Worm (Caenorhabditis elegans): Measurements from ENCODE around the gene F27E5.8.

The F27E5.8 gene

ce11 chrII:10131760-10132159 is 4.5 kb upstream of the F27E5.8 start, which contains the start of gene F27E5.5:
F27E5.5 (minus strand) TSS chrII:10131860.
- no peak for TF ChIP-seq cog-1 (tag; optimal IDR thresholded peaks at IDR 0.05)
- TF ChIP-seq ztf-23 (GFP tag; IDR thresholded peaks at IDR 0.05): no peak
- no peak for TF ChIP-seq ref-1 (GFP tag; conservative IDR thresholded peaks at IDR 0.05)
- no peak for TF ChIP-seq flt-1 (GFP tag; IDR thresholded peaks at IDR 0.05)
- no peak for TF ChIP-seq T22C8.4 (GFP tag; IDR thresholded peaks at IDR 0.05)
- TF ChIP-seq tab-1 (GFP tag; IDR thresholded peaks at IDR 0.05): no peak

ce11 chrII:10122465-10122864 is 4.8 kb downstream of the F27E5.8 start, which contains the start of gene F27E5.7:
F27E5.7 (plus strand) TSS chrII:10122765.
- no peak for TF ChIP-seq ref-1 (GFP tag; conservative IDR thresholded peaks at IDR 0.05)
- TF ChIP-seq T22C8.4 (GFP tag; IDR thresholded peaks at IDR 0.05): no peak
- TF ChIP-seq ztf-23 (GFP tag; IDR thresholded peaks at IDR 0.05): no peak
- TF ChIP-seq flt-1 (GFP tag; IDR thresholded peaks at IDR 0.05): no peak
- no peak for TF ChIP-seq klf-2 (GFP tag; conservative IDR thresholded peaks at IDR 0.05)
- TF ChIP-seq cog-1 (tag; optimal IDR thresholded peaks at IDR 0.05): no peak

ce11 chrII:10121725-10122124 is 5.6 kb downstream of the F27E5.8 start, which contains the start of gene lov-1:
lov-1 (minus strand) TSS chrII:10121825.
- TF ChIP-seq ztf-23 (GFP tag; IDR thresholded peaks at IDR 0.05): no peak
- no peak for TF ChIP-seq T22C8.4 (GFP tag; IDR thresholded peaks at IDR 0.05)
- no peak for TF ChIP-seq med-1 (GFP tag; optimal IDR thresholded peaks at IDR 0.05; ENCODE audit: insufficient read depth)
- no peak for TF ChIP-seq klf-2 (GFP tag; conservative IDR thresholded peaks at IDR 0.05)
- TF ChIP-seq flt-1 (GFP tag; IDR thresholded peaks at IDR 0.05): no peak
- no peak for TF ChIP-seq cog-1 (tag; optimal IDR thresholded peaks at IDR 0.05)
- TF ChIP-seq ztf-29 (GFP tag; IDR thresholded peaks at IDR 0.05): no peak
- no peak for TF ChIP-seq ref-1 (GFP tag; conservative IDR thresholded peaks at IDR 0.05)
- no peak for TF ChIP-seq tab-1 (GFP tag; IDR thresholded peaks at IDR 0.05)

ce11 chrII:10116690-10117089 is 10.6 kb downstream of the F27E5.8 start:
- TF ChIP-seq flt-1 (GFP tag; IDR thresholded peaks at IDR 0.05): no peak
- TF ChIP-seq ztf-23 (GFP tag; IDR thresholded peaks at IDR 0.05): no peak
- no peak for TF ChIP-seq ztf-29 (GFP tag; IDR thresholded peaks at IDR 0.05)

ce11 chrII:10108377-10108776 is 18.9 kb downstream of the F27E5.8 start, which contains the start of the genes ZK945.7 and ZK945.8:
ZK945.7 (minus strand) TSS chrII:10108477.
ZK945.8 (plus strand) TSS chrII:10108651.
- no peak for TF ChIP-seq ztf-23 (GFP tag; IDR thresholded peaks at IDR 0.05)
- no peak for TF ChIP-seq tab-1 (GFP tag; IDR thresholded peaks at IDR 0.05)
- TF ChIP-seq klf-2 (GFP tag; conservative IDR thresholded peaks at IDR 0.05): no peak
- TF ChIP-seq med-1 (GFP tag; optimal IDR thresholded peaks at IDR 0.05; ENCODE audit: insufficient read depth): no peak
- no peak for TF ChIP-seq T22C8.4 (GFP tag; IDR thresholded peaks at IDR 0.05)
- TF ChIP-seq flt-1 (GFP tag; IDR thresholded peaks at IDR 0.05): no peak
- TF ChIP-seq ztf-29 (GFP tag; IDR thresholded peaks at IDR 0.05): no peak
- no peak for TF ChIP-seq ref-1 (GFP tag; conservative IDR thresholded peaks at IDR 0.05)
- TF ChIP-seq cog-1 (tag; optimal IDR thresholded peaks at IDR 0.05): no peak

ce11 chrII:10106870-10107269 is 20.4 kb downstream of the F27E5.8 start, which contains the start of gene ZK945.6:
ZK945.6 (minus strand) TSS chrII:10106970.
- no peak for TF ChIP-seq ztf-23 (GFP tag; IDR thresholded peaks at IDR 0.05)

- TF ChIP-seq klf-2 (GFP tag; conservative IDR thresholded peaks at IDR 0.05) (no peak), T22C8.4 (GFP tag; IDR thresholded peaks at IDR 0.05) (no peak), med-1 (GFP tag; optimal IDR thresholded peaks at IDR 0.05; ENCODE audit: insufficient read depth) (no peak), flt-1 (GFP tag; IDR thresholded peaks at IDR 0.05) (no peak), ztf-23 (GFP tag; IDR thresholded peaks at IDR 0.05) (no peak), ztf-29 (GFP tag; IDR thresholded peaks at IDR 0.05) (no peak), tab-1 (GFP tag; IDR thresholded peaks at IDR 0.05) (no peak), cog-1 (tag; optimal IDR thresholded peaks at IDR 0.05) (no peak), ref-1 (GFP tag; conservative IDR thresholded peaks at IDR 0.05) (no peak)
Observed at ce11 chrII:10105604-10106003, 21.7 kb downstream of the F27E5.8 start, which contains the start of gene ZK945.4. ZK945.4 (minus strand) TSS chrII:10105704.

ce11 chrII:10103212-10103611 is 24.1 kb downstream of the F27E5.8 start:
- no peak for TF ChIP-seq ztf-29 (GFP tag; IDR thresholded peaks at IDR 0.05)
- TF ChIP-seq T22C8.4 (GFP tag; IDR thresholded peaks at IDR 0.05): no peak
- TF ChIP-seq ref-1 (GFP tag; conservative IDR thresholded peaks at IDR 0.05): no peak
- no peak for TF ChIP-seq cog-1 (tag; optimal IDR thresholded peaks at IDR 0.05)
- TF ChIP-seq ztf-23 (GFP tag; IDR thresholded peaks at IDR 0.05): no peak
- no peak for TF ChIP-seq med-1 (GFP tag; optimal IDR thresholded peaks at IDR 0.05; ENCODE audit: insufficient read depth)
- no peak for TF ChIP-seq tab-1 (GFP tag; IDR thresholded peaks at IDR 0.05)
- TF ChIP-seq klf-2 (GFP tag; conservative IDR thresholded peaks at IDR 0.05): no peak
- no peak for TF ChIP-seq flt-1 (GFP tag; IDR thresholded peaks at IDR 0.05)

ce11 chrII:10099804-10100360 is 27.4 kb downstream of the F27E5.8 start, which contains the start of the genes pas-7 and puf-12:
pas-7 (minus strand) TSS chrII:10099854.
puf-12 (plus strand) TSS chrII:10100310.
- TF ChIP-seq tab-1 (GFP tag; IDR thresholded peaks at IDR 0.05) (no peak), T22C8.4 (GFP tag; IDR thresholded peaks at IDR 0.05) (no peak), med-1 (GFP tag; optimal IDR thresholded peaks at IDR 0.05; ENCODE audit: insufficient read depth) (no peak), flt-1 (GFP tag; IDR thresholded peaks at IDR 0.05) (no peak), klf-2 (GFP tag; conservative IDR thresholded peaks at IDR 0.05) (no peak)

ce11 chrII:10099072-10099471 is 28.2 kb downstream of the F27E5.8 start:
- no peak for TF ChIP-seq klf-2 (GFP tag; conservative IDR thresholded peaks at IDR 0.05)
- no peak for TF ChIP-seq flt-1 (GFP tag; IDR thresholded peaks at IDR 0.05)
- no peak for TF ChIP-seq T22C8.4 (GFP tag; IDR thresholded peaks at IDR 0.05)
- no peak for TF ChIP-seq ref-1 (GFP tag; conservative IDR thresholded peaks at IDR 0.05)
- TF ChIP-seq tab-1 (GFP tag; IDR thresholded peaks at IDR 0.05): no peak
- TF ChIP-seq ztf-23 (GFP tag; IDR thresholded peaks at IDR 0.05): no peak
- no peak for TF ChIP-seq med-1 (GFP tag; optimal IDR thresholded peaks at IDR 0.05; ENCODE audit: insufficient read depth)
- TF ChIP-seq cog-1 (tag; optimal IDR thresholded peaks at IDR 0.05): no peak
- no peak for TF ChIP-seq ztf-29 (GFP tag; IDR thresholded peaks at IDR 0.05)
